Fruit fly (Drosophila melanogaster) ovary, adult (tissue): ENCODE measurements around the gene Hyls1.
A peak's percentile ranks its signal among the peaks of the same experiment; 100 is the strongest.

Experiments
- CG17801 ChIP-seq: fragments of 200-800 bp; optimal IDR thresholded peaks from 2 replicates; lab custom pipeline; 2019; ENCODE audit warnings: missing biosample characterization, mild to moderate bottlenecking, missing genetic modification characterization, moderate library complexity; ENCODE audit not compliant: partially characterized antibody

Hyls1 gene

dm6 chr2L:16307026-16307703 lies 45.3 kb downstream of the Hyls1 start, which contains the start of the genes CG5861 and Syx5:
Gene CG5861 (minus strand): TSS chr2L:16307298.
Gene Syx5 (plus strand): TSS chr2L:16307346.
- TF ChIP-seq CG17801, result peak; percentile 84

- peak; percentile 51 for TF ChIP-seq CG17801
Observed at dm6 chr2L:16302773-16303279, 49.6 kb downstream of the Hyls1 start, which contains the start of gene GMF. Gene GMF (minus strand): TSS chr2L:16302954.

- TF ChIP-seq CG17801, result peak; percentile 55
Observed at dm6 chr2L:16299466-16300311, 52.7 kb downstream of the Hyls1 start, which contains the start of the genes heix and CG17328. Gene heix (minus strand): TSS chr2L:16299858. Gene CG17328 (plus strand): TSS chr2L:16299943.

- TF ChIP-seq CG17801, result no peak
Observed at dm6 chr2L:16293703-16294233, 58.7 kb downstream of the Hyls1 start, which contains the start of gene Cyp303a1. Gene Cyp303a1 (plus strand): TSS chr2L:16294183.

dm6 chr2L:16292975-16293501 lies 59.4 kb downstream of the Hyls1 start, which contains the start of gene CG13258:
Gene CG13258 (minus strand): TSS chr2L:16293025.
- no peak for TF ChIP-seq CG17801
